Worm (Caenorhabditis elegans) whole organism, L4/young adult: ENCODE results near the gene madd-3.

Experiments
- dao-5 ChIP-seq: sonication (generic microtip); optimal IDR thresholded peaks from 2 replicates; lab custom pipeline; 2016; ENCODE audit warnings: missing genotype, missing genetic modification characterization, moderate library complexity, missing compliant biosample characterization
- him-1 ChIP-seq: sonication (generic microtip); optimal IDR thresholded peaks from 2 replicates; lab custom pipeline; 2016; ENCODE audit warnings: missing genotype, missing genetic modification reagents, missing genetic modification characterization, missing compliant biosample characterization

DNA sequence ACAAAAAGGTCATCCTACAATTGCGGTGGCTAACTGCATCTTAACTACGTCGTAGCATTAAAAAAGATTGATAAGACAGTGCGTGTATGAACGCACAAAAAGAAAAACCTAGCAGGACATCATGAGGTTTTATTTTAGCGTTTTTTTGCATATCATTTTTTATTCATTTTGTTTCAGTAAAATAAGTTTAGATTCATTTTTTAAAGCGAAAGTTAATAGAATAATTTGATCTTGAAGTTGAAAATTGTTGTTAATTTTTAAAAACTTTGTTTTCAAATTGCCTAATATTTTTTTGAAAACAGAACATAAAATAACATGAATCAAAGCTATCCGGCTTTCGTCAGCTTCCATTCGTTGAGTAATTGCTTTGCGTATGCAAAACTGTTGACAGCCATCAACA, 17.2 kb upstream of the madd-3 start, which contains the start of gene prx-1:
- TF ChIP-seq dao-5 (tag; lab: Kevin White, UChicago) (no peak), him-1 (tag; lab: Kevin White, UChicago) (no peak)
